In the genomic region with DNA sequence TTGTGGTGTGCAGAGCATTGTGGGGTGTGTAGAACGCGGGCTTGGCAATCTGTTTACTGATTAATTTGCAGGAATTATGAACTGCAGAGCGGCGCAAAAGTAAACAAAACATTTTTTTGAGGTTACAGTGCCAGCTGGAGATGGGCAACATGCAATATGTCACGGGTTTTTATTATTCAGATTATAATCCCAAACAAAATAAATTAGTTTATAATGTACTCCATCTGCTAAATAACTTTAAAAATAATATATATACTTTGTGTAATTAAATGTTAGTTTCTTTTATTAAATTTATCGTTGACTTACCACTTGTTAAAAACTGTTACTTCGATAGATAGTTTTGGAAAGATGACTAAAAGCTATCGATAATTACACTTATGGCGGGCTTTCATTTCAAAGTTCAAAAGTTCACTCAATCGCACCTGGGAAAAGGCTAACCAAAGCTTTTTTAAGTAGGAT, we compare ENCODE assay signal across 5 fruit fly cellular contexts.
TF ChIP-seq lines count a peak whose summit lies in the region.

A gene (minus strand): TSS at position 332 of the 459 bp plus-strand sequence.

- no peak for TF ChIP-seq CTCF in whole organism, embryonic (GFP tag; optimal IDR thresholded peaks at IDR 0.05; lab: Kevin White, UChicago)

TF ChIP-seq in whole organism, adult, 20 proteins besides CTCF, POLR2A, EP300 and RAD21 (continues in another document):
- TF ChIP-seq CG33017 (tag; optimal IDR thresholded peaks at IDR 0.05; lab: Kevin White, UChicago) (no peak), tj (GFP tag; optimal IDR thresholded peaks at IDR 0.05; lab: Kevin White, UChicago) (peak; percentile 88), kay (GFP tag; lab: Kevin White, UChicago; ENCODE audit: borderline replicate concordance) (peak; percentile 88), CG12768 (GFP tag; optimal IDR thresholded peaks at IDR 0.05; lab: Kevin White, UChicago) (no peak), CG11617 (GFP tag; optimal IDR thresholded peaks at IDR 0.05; lab: Kevin White, UChicago) (peak; percentile 48), cnc (optimal IDR thresholded peaks at IDR 0.05; lab: Kevin White, UChicago) (no peak), Mnt (GFP tag; optimal IDR thresholded peaks at IDR 0.05; lab: Kevin White, UChicago) (peak; percentile 40), pad (GFP tag; optimal IDR thresholded peaks at IDR 0.05; lab: Kevin White, UChicago) (peak; percentile 18), bab1 (GFP tag; optimal IDR thresholded peaks at IDR 0.05; lab: Kevin White, UChicago) (peak; percentile 56), ovo (GFP tag; optimal IDR thresholded peaks at IDR 0.05; lab: Kevin White, UChicago) (no peak), cic (GFP tag; optimal IDR thresholded peaks at IDR 0.05; lab: Kevin White, UChicago) (no peak), CG1620 (GFP tag; optimal IDR thresholded peaks at IDR 0.05; lab: Kevin White, UChicago) (no peak), Hr96 (GFP tag; optimal IDR thresholded peaks at IDR 0.05; lab: Kevin White, UChicago) (no peak), Crg-1 (GFP tag; optimal IDR thresholded peaks at IDR 0.05; lab: Kevin White, UChicago) (peak; percentile 12), Clk (GFP tag; optimal IDR thresholded peaks at IDR 0.05; lab: Kevin White, UChicago) (peak; percentile 22), CG7045 (GFP tag; optimal IDR thresholded peaks at IDR 0.05; lab: Kevin White, UChicago) (no peak), CG14711 (tag; optimal IDR thresholded peaks at IDR 0.05; lab: Kevin White, UChicago) (peak; percentile 49)

TF ChIP-seq in whole organism, embryonic, 481 proteins besides CTCF, POLR2A, EP300 and RAD21 (continues in another document):
- TF ChIP-seq bbx (GFP tag; IDR thresholded peaks at IDR 0.05; lab: Robert Waterston, UW; ENCODE audit: partially characterized antibody) (peak; percentile 48; the same call in 1 of the 2 replicates), ranshi (GFP tag; IDR thresholded peaks at IDR 0.05; lab: Robert Waterston, UW) (peak; percentile 37; the same call in 1 of the 2 replicates), seq (GFP tag; IDR thresholded peaks at IDR 0.05; lab: Robert Waterston, UW) (no peak), lilli (GFP tag; optimal IDR thresholded peaks at IDR 0.05; lab: Kevin White, UChicago) (peak; percentile 48), zfh2 (GFP tag; optimal IDR thresholded peaks at IDR 0.05; lab: Kevin White, UChicago) (peak; percentile 12), Spps (tag; optimal IDR thresholded peaks at IDR 0.05; lab: Kevin White, UChicago) (peak; percentile 5), Hr3 (GFP tag; optimal IDR thresholded peaks at IDR 0.05; lab: Kevin White, UChicago) (peak; percentile 35), Dbx (GFP tag; IDR thresholded peaks at IDR 0.05; lab: Robert Waterston, UW) (peak; percentile 39; the same call in 1 of the 3 replicates), az2 (GFP tag; optimal IDR thresholded peaks at IDR 0.05; lab: Kevin White, UChicago) (peak; percentile 35), lbe (GFP tag; optimal IDR thresholded peaks at IDR 0.05; lab: Kevin White, UChicago) (peak; percentile 43), tgo (GFP tag; IDR thresholded peaks at IDR 0.05; lab: Robert Waterston, UW) (peak; percentile 28; the same call in 2 of the 3 replicates), NFAT (GFP tag; IDR thresholded peaks at IDR 0.05; lab: Robert Waterston, UW) (peak; percentile 38; the same call in 1 of the 2 replicates), CG13287 (GFP tag; IDR thresholded peaks at IDR 0.05; lab: Robert Waterston, UW; ENCODE audit: partially characterized antibody) (peak; percentile 81), CG9215 (GFP tag; IDR thresholded peaks at IDR 0.05; lab: Robert Waterston, UW) (no peak), CG11695 (GFP tag; IDR thresholded peaks at IDR 0.05; lab: Robert Waterston, UW) (0 out of 3 replicates have a peak, but pooled peaks have one; percentile 22)

TF ChIP-seq in whole organism, prepupa, 60 proteins besides CTCF, POLR2A, EP300 and RAD21 (continues in another document):
- no peak for TF ChIP-seq CG6854 (GFP tag; optimal IDR thresholded peaks at IDR 0.05; lab: Kevin White, UChicago)
- TF ChIP-seq CG4318 (GFP tag; optimal IDR thresholded peaks at IDR 0.05; lab: Kevin White, UChicago), result no peak
- TF ChIP-seq CG3919 (GFP tag; optimal IDR thresholded peaks at IDR 0.05; lab: Kevin White, UChicago), result peak; percentile 43
- peak; percentile 60 for TF ChIP-seq svp (GFP tag; lab: Kevin White, UChicago)
- no peak for TF ChIP-seq Hr38 (GFP tag; optimal IDR thresholded peaks at IDR 0.05; lab: Kevin White, UChicago)
- peak; percentile 25; the same call in 1 of the 3 replicates for TF ChIP-seq CG8119 (GFP tag; IDR thresholded peaks at IDR 0.05; lab: Robert Waterston, UW)
- peak; percentile 11 for TF ChIP-seq vri (GFP tag; optimal IDR thresholded peaks at IDR 0.05; lab: Kevin White, UChicago)
- TF ChIP-seq CG3032 (tag; optimal IDR thresholded peaks at IDR 0.05; lab: Kevin White, UChicago), result peak; percentile 41
- TF ChIP-seq CG7368 (GFP tag; optimal IDR thresholded peaks at IDR 0.05; lab: Kevin White, UChicago), result no peak
- peak; percentile 55 for TF ChIP-seq esn (GFP tag; optimal IDR thresholded peaks at IDR 0.05; lab: Kevin White, UChicago)
- TF ChIP-seq CG31627 (GFP tag; optimal IDR thresholded peaks at IDR 0.05; lab: Kevin White, UChicago), result peak; percentile 17
- peak; percentile 47 for TF ChIP-seq OdsH (GFP tag; optimal IDR thresholded peaks at IDR 0.05; lab: Kevin White, UChicago)
- no peak for TF ChIP-seq CG6163 (GFP tag; IDR thresholded peaks at IDR 0.05; lab: Robert Waterston, UW)
- no peak for TF ChIP-seq CG6276 (GFP tag; optimal IDR thresholded peaks at IDR 0.05; lab: Kevin White, UChicago)
- peak; percentile 33 for TF ChIP-seq topi (GFP tag; optimal IDR thresholded peaks at IDR 0.05; lab: Kevin White, UChicago)
- peak; percentile 30 for TF ChIP-seq Eip75B (GFP tag; optimal IDR thresholded peaks at IDR 0.05; lab: Kevin White, UChicago)
- peak; percentile 25 for TF ChIP-seq achi (GFP tag; optimal IDR thresholded peaks at IDR 0.05; lab: Kevin White, UChicago)
- no peak for TF ChIP-seq CG11762 (GFP tag; optimal IDR thresholded peaks at IDR 0.05; lab: Kevin White, UChicago; ENCODE audit: insufficient read depth)

TF ChIP-seq in whole organism, pupa, 21 proteins besides CTCF, POLR2A, EP300 and RAD21:
- TF ChIP-seq CG14655 (GFP tag; optimal IDR thresholded peaks at IDR 0.05; lab: Kevin White, UChicago), result no peak
- no peak for TF ChIP-seq D1 (tag; optimal IDR thresholded peaks at IDR 0.05; lab: Kevin White, UChicago)
- no peak for TF ChIP-seq Pif1B (GFP tag; optimal IDR thresholded peaks at IDR 0.05; lab: Kevin White, UChicago)
- no peak for TF ChIP-seq Pif1A (GFP tag; optimal IDR thresholded peaks at IDR 0.05; lab: Kevin White, UChicago)
- TF ChIP-seq Snoo (tag; optimal IDR thresholded peaks at IDR 0.05; lab: Kevin White, UChicago), result peak; percentile 33
- TF ChIP-seq CG8159 (tag; optimal IDR thresholded peaks at IDR 0.05; lab: Kevin White, UChicago), result peak; percentile 20
- no peak for TF ChIP-seq gl (tag; optimal IDR thresholded peaks at IDR 0.05; lab: Kevin White, UChicago)
- no peak for TF ChIP-seq CG17806 (tag; optimal IDR thresholded peaks at IDR 0.05; lab: Kevin White, UChicago)
- TF ChIP-seq CG9948 (tag; optimal IDR thresholded peaks at IDR 0.05; lab: Kevin White, UChicago), result peak; percentile 4
- no peak for TF ChIP-seq CG10348 (GFP tag; IDR thresholded peaks at IDR 0.05; lab: Robert Waterston, UW)
- TF ChIP-seq CG12605 (GFP tag; IDR thresholded peaks at IDR 0.05; lab: Robert Waterston, UW), result no peak
- no peak for TF ChIP-seq CG4496 (GFP tag; IDR thresholded peaks at IDR 0.05; lab: Robert Waterston, UW)
- no peak for TF ChIP-seq CG8301 (tag; optimal IDR thresholded peaks at IDR 0.05; lab: Kevin White, UChicago)
- no peak for TF ChIP-seq CG13204 (GFP tag; optimal IDR thresholded peaks at IDR 0.05; lab: Kevin White, UChicago)
- no peak for TF ChIP-seq CG34367 (tag; optimal IDR thresholded peaks at IDR 0.05; lab: Kevin White, UChicago)
- TF ChIP-seq Ets98B (GFP tag; IDR thresholded peaks at IDR 0.05; lab: Robert Waterston, UW), result peak; percentile 17; the same call in 1 of the 2 replicates
- TF ChIP-seq fd96Ca (GFP tag; IDR thresholded peaks at IDR 0.05; lab: Robert Waterston, UW), result no peak
- TF ChIP-seq rn (GFP tag; IDR thresholded peaks at IDR 0.05; lab: Robert Waterston, UW), result no peak
- peak; percentile 30 for TF ChIP-seq CG15710 (tag; optimal IDR thresholded peaks at IDR 0.05; lab: Kevin White, UChicago)
- TF ChIP-seq EcR (GFP tag; optimal IDR thresholded peaks at IDR 0.05; lab: Kevin White, UChicago), result peak; percentile 17
- TF ChIP-seq CG32121 (GFP tag; IDR thresholded peaks at IDR 0.05; lab: Robert Waterston, UW), result no peak

TF ChIP-seq in whole organism, wandering third instar larva, 38 proteins besides CTCF, POLR2A, EP300 and RAD21 (continues in another document):
- TF ChIP-seq CG9705 (GFP tag; optimal IDR thresholded peaks at IDR 0.05; lab: Kevin White, UChicago) (no peak), OdsH (GFP tag; optimal IDR thresholded peaks at IDR 0.05; lab: Kevin White, UChicago) (peak; percentile 43), Vsx2 (GFP tag; optimal IDR thresholded peaks at IDR 0.05; lab: Kevin White, UChicago; ENCODE audit: partially characterized antibody) (no peak), Dif (GFP tag; optimal IDR thresholded peaks at IDR 0.05; lab: Kevin White, UChicago; ENCODE audit: partially characterized antibody) (no peak), brk (GFP tag; optimal IDR thresholded peaks at IDR 0.05; lab: Kevin White, UChicago) (peak; percentile 61), Abd-B (GFP tag; optimal IDR thresholded peaks at IDR 0.05; lab: Kevin White, UChicago) (no peak), lola (GFP tag; optimal IDR thresholded peaks at IDR 0.05; lab: Kevin White, UChicago) (no peak), dl (GFP tag; optimal IDR thresholded peaks at IDR 0.05; lab: Kevin White, UChicago; ENCODE audit: insufficient read depth in 1 of 2, partially characterized antibody in 2 of 2) (no peak), Hnf4 (GFP tag; optimal IDR thresholded peaks at IDR 0.05; lab: Kevin White, UChicago) (peak; percentile 68), foxo (GFP tag; optimal IDR thresholded peaks at IDR 0.05; lab: Kevin White, UChicago) (peak in 1 of 2 experiments; percentile 66), sv (GFP tag; optimal IDR thresholded peaks at IDR 0.05; lab: Kevin White, UChicago) (peak; percentile 43), rgr (GFP tag; optimal IDR thresholded peaks at IDR 0.05; lab: Kevin White, UChicago) (peak; percentile 43), dmrt93B (GFP tag; optimal IDR thresholded peaks at IDR 0.05; lab: Kevin White, UChicago) (no peak), HLH106 (tag; optimal IDR thresholded peaks at IDR 0.05; lab: Kevin White, UChicago) (peak; percentile 56), Dfd (GFP tag; optimal IDR thresholded peaks at IDR 0.05; lab: Kevin White, UChicago) (no peak), Hr78 (GFP tag; optimal IDR thresholded peaks at IDR 0.05; lab: Kevin White, UChicago) (no peak), CrebA (GFP tag; optimal IDR thresholded peaks at IDR 0.05; lab: Kevin White, UChicago; ENCODE audit: borderline replicate concordance) (no peak), Rel (GFP tag; optimal IDR thresholded peaks at IDR 0.05; lab: Kevin White, UChicago) (no peak), Rel (tag; optimal IDR thresholded peaks at IDR 0.05; lab: Kevin White, UChicago) (peak; percentile 58), ey (GFP tag; optimal IDR thresholded peaks at IDR 0.05; lab: Kevin White, UChicago) (peak; percentile 23), woc (GFP tag; optimal IDR thresholded peaks at IDR 0.05; lab: Kevin White, UChicago) (peak; percentile 61), fru (GFP tag; optimal IDR thresholded peaks at IDR 0.05; lab: Kevin White, UChicago) (no peak)
